Worm (Caenorhabditis elegans) whole organism, L1 larva: ENCODE measurements around the gene rep-1.

Source experiments
- C16A3.4 ChIP-seq: fragments of 150-350 bp; optimal IDR thresholded peaks from 2 replicates; lab custom pipeline; 2014; ENCODE audit warnings: missing biosample characterization, missing genetic modification characterization
- C34B4.2 ChIP-seq: sonication (generic microtip); optimal IDR thresholded peaks from 2 replicates; lab custom pipeline; 2017; ENCODE audit warnings: mild to moderate bottlenecking, missing genetic modification characterization, missing compliant biosample characterization
- F16B12.6 ChIP-seq: fragments of 150-350 bp; optimal IDR thresholded peaks from 2 replicates; lab custom pipeline; 2014; ENCODE audit warnings: missing biosample characterization, missing genetic modification characterization
- aha-1 ChIP-seq: fragments of 150-350 bp; optimal IDR thresholded peaks from 2 replicates; lab custom pipeline; 2014; ENCODE audit warnings: missing biosample characterization, missing genetic modification characterization
- aly-2 ChIP-seq: fragments of 150-350 bp; optimal IDR thresholded peaks from 2 replicates; lab custom pipeline; 2014; ENCODE audit warnings: missing biosample characterization, missing genetic modification characterization
- ceh-8 ChIP-seq: fragments of 200-800 bp; sonication (Bioruptor generic); optimal IDR thresholded peaks from 2 replicates; lab custom pipeline; 2018; ENCODE audit warnings: mild to moderate bottlenecking, missing genetic modification characterization, moderate library complexity, missing compliant biosample characterization
- ceh-88 ChIP-seq: fragments of 200-800 bp; sonication (Bioruptor generic); IDR thresholded peaks from 2 replicates; pipeline ENCODE4 v1.3.6; 2022; ENCODE audit warnings: missing genetic modification characterization, missing compliant biosample characterization
- ceh-90 ChIP-seq: sonication (generic microtip); optimal IDR thresholded peaks from 2 replicates; lab custom pipeline; 2016; ENCODE audit warnings: missing genetic modification characterization, missing compliant biosample characterization
- ces-1 ChIP-seq: fragments of 150-350 bp; optimal IDR thresholded peaks from 2 replicates; lab custom pipeline; 2014; ENCODE audit warnings: missing biosample characterization, missing genetic modification reagents, missing genetic modification characterization
- egl-13 ChIP-seq: sonication (generic microtip); optimal IDR thresholded peaks from 2 replicates; lab custom pipeline; 2016; ENCODE audit warnings: missing genotype, missing genetic modification reagents, missing genetic modification characterization, missing compliant biosample characterization
- elt-3 ChIP-seq, 6 experiments: fragments of 150-350 bp in 1 of 6; sonication (generic microtip); optimal IDR thresholded peaks; 2 replicates each; lab custom pipeline; 2017 to 2018; ENCODE audit warnings: missing biosample characterization in 6 of 6, missing genetic modification characterization in 6 of 6, inconsistent platforms in 1 of 6
- fkh-4 ChIP-seq: sonication (generic microtip); optimal IDR thresholded peaks from 2 replicates; lab custom pipeline; 2016; ENCODE audit warnings: missing compliant biosample characterization, missing genetic modification characterization, borderline replicate concordance
- grh-1 ChIP-seq: fragments of 200-800 bp; sonication (Bioruptor generic); IDR thresholded peaks from 2 replicates; pipeline ENCODE4 v1.3.6; 2022; ENCODE audit warnings: missing genetic modification reagents, missing genetic modification characterization, missing compliant biosample characterization
- hlh-17 ChIP-seq: fragments of 200-800 bp; sonication (Bioruptor generic); optimal IDR thresholded peaks from 2 replicates; lab custom pipeline; 2018; ENCODE audit warnings: missing genetic modification characterization, mild to moderate bottlenecking, missing compliant biosample characterization, moderate library complexity, borderline replicate concordance
- hpl-2 ChIP-seq: fragments of 150-350 bp; optimal IDR thresholded peaks from 2 replicates; lab custom pipeline; 2014; ENCODE audit warnings: missing biosample characterization, missing genetic modification reagents, missing genetic modification characterization
- irx-1 ChIP-seq: sonication (generic microtip); optimal IDR thresholded peaks from 2 replicates; lab custom pipeline; 2016; ENCODE audit warnings: missing genetic modification characterization, missing compliant biosample characterization
- lin-13 ChIP-seq: fragments of 150-350 bp; optimal IDR thresholded peaks from 2 replicates; lab custom pipeline; 2014; ENCODE audit warnings: missing biosample characterization, missing genetic modification reagents, missing genetic modification characterization
- lin-15B ChIP-seq: fragments of 150-350 bp; sonication (generic microtip); optimal IDR thresholded peaks from 3 replicates; lab custom pipeline; 2014; ENCODE audit warnings: missing biosample characterization, missing genetic modification characterization
- lin-39 ChIP-seq: fragments of 150-350 bp; optimal IDR thresholded peaks from 2 replicates; lab custom pipeline; 2014; ENCODE audit warnings: missing biosample characterization, missing genetic modification reagents, missing genetic modification characterization
- lsy-2 ChIP-seq, 2 experiments: fragments of 150-350 bp; optimal IDR thresholded peaks; 2 replicates each; lab custom pipeline; 2014; ENCODE audit warnings: missing biosample characterization in 2 of 2, missing genetic modification characterization in 2 of 2
- mab-9 ChIP-seq: fragments of 200-800 bp; sonication (Bioruptor generic); IDR thresholded peaks from 2 replicates; pipeline ENCODE4 v1.3.6; 2022; ENCODE audit warnings: missing genetic modification reagents, missing genetic modification characterization, missing compliant biosample characterization
- mdl-1 ChIP-seq, 2 experiments: fragments of 150-350 bp; optimal IDR thresholded peaks; 2 replicates each; lab custom pipeline; 2014 to 2017; ENCODE audit warnings: missing biosample characterization in 2 of 2, missing genetic modification characterization in 2 of 2, inconsistent platforms in 1 of 2
- mep-1 ChIP-seq: fragments of 150-350 bp; optimal IDR thresholded peaks from 2 replicates; lab custom pipeline; 2014; ENCODE audit warnings: missing biosample characterization, missing genetic modification characterization
- nhr-12 ChIP-seq: sonication (generic microtip); optimal IDR thresholded peaks from 2 replicates; lab custom pipeline; 2017; ENCODE audit warnings: missing biosample characterization, missing genetic modification characterization
- nhr-20 ChIP-seq: sonication (generic microtip); optimal IDR thresholded peaks from 2 replicates; lab custom pipeline; 2016; ENCODE audit warnings: mild to moderate bottlenecking, missing genetic modification characterization, missing compliant biosample characterization
- nhr-237 ChIP-seq: fragments of 150-350 bp; optimal IDR thresholded peaks from 2 replicates; lab custom pipeline; 2014; ENCODE audit warnings: missing biosample characterization, missing genetic modification characterization
- nhr-47 ChIP-seq: sonication (generic microtip); optimal IDR thresholded peaks from 2 replicates; lab custom pipeline; 2016; ENCODE audit warnings: mild to moderate bottlenecking, missing genetic modification characterization, moderate library complexity, missing compliant biosample characterization
- nhr-84 ChIP-seq: sonication (generic microtip); optimal IDR thresholded peaks from 2 replicates; lab custom pipeline; 2017; ENCODE audit warnings: missing biosample characterization, missing genetic modification characterization
- pag-3 ChIP-seq: sonication (generic microtip); optimal IDR thresholded peaks from 2 replicates; lab custom pipeline; 2017; ENCODE audit warnings: missing genetic modification characterization, mild to moderate bottlenecking, missing compliant biosample characterization, antibody characterized with exemption, borderline replicate concordance; ENCODE audit not compliant: insufficient read depth
- pax-3 ChIP-seq: fragments of 200-800 bp; sonication (Bioruptor generic); optimal IDR thresholded peaks from 2 replicates; lab custom pipeline; 2018; ENCODE audit warnings: mild to moderate bottlenecking, missing genetic modification characterization, moderate library complexity, missing compliant biosample characterization
- pqm-1 ChIP-seq: sonication (generic microtip); optimal IDR thresholded peaks from 3 replicates; lab custom pipeline; 2017; ENCODE audit warnings: missing biosample characterization, missing genetic modification characterization
- rnt-1 ChIP-seq: sonication (generic microtip); optimal IDR thresholded peaks from 2 replicates; lab custom pipeline; 2016; ENCODE audit warnings: mild to moderate bottlenecking, missing genetic modification characterization, moderate library complexity, missing compliant biosample characterization
- skn-1 ChIP-seq: fragments of 150-350 bp; optimal IDR thresholded peaks from 2 replicates; lab custom pipeline; 2014; ENCODE audit warnings: missing biosample characterization, missing genetic modification characterization
- snu-23 ChIP-seq: sonication (generic microtip); optimal IDR thresholded peaks from 2 replicates; lab custom pipeline; 2016; ENCODE audit warnings: missing genetic modification characterization, missing compliant biosample characterization
- sox-4 ChIP-seq: sonication (generic microtip); optimal IDR thresholded peaks from 2 replicates; lab custom pipeline; 2016; ENCODE audit warnings: missing genetic modification characterization, missing compliant biosample characterization
- sptf-1 ChIP-seq: fragments of 150-350 bp; optimal IDR thresholded peaks from 2 replicates; lab custom pipeline; 2014; ENCODE audit warnings: missing biosample characterization, missing genetic modification characterization
- unc-130 ChIP-seq: fragments of 150-350 bp; optimal IDR thresholded peaks from 2 replicates; lab custom pipeline; 2017; ENCODE audit warnings: missing biosample characterization, missing genetic modification characterization, inconsistent platforms
- unc-30 ChIP-seq: sonication (generic microtip); optimal IDR thresholded peaks from 2 replicates; lab custom pipeline; 2017; ENCODE audit warnings: missing biosample characterization, missing genetic modification characterization
- unc-62 ChIP-seq: fragments of 150-350 bp; optimal IDR thresholded peaks from 2 replicates; lab custom pipeline; 2014; ENCODE audit warnings: missing biosample characterization, missing genetic modification reagents, missing genetic modification characterization
- unc-98 ChIP-seq: fragments of 200-800 bp; sonication (Bioruptor generic); IDR thresholded peaks from 2 replicates; pipeline ENCODE4 v1.3.6; 2022; ENCODE audit warnings: missing genetic modification characterization, missing compliant biosample characterization
- zag-1 ChIP-seq: fragments of 150-350 bp; optimal IDR thresholded peaks from 2 replicates; lab custom pipeline; 2014; ENCODE audit warnings: missing biosample characterization, missing genetic modification characterization
- zip-4 ChIP-seq: fragments of 200-800 bp; sonication (Bioruptor generic); optimal IDR thresholded peaks from 2 replicates; lab custom pipeline; 2018; ENCODE audit warnings: mild to moderate bottlenecking, missing genetic modification characterization, moderate library complexity, missing compliant biosample characterization
- ztf-11 ChIP-seq, 2 experiments: sonication (generic microtip); optimal IDR thresholded peaks; 2 replicates each; lab custom pipeline; 2016 to 2017; ENCODE audit warnings: missing genetic modification characterization in 2 of 2, missing biosample characterization in 1 of 2, missing compliant biosample characterization in 1 of 2
- ztf-4 ChIP-seq: fragments of 150-350 bp; optimal IDR thresholded peaks from 2 replicates; lab custom pipeline; 2014; ENCODE audit warnings: missing biosample characterization, missing genetic modification characterization

Gene rep-1

ce11 chrIII:1602682-1603081, 32.6 kb downstream of the rep-1 start (continued):
- TF ChIP-seq egl-13 (no peak), nhr-84 (tag; lab: Kevin White, UChicago) (no peak), hlh-17 (GFP tag; lab: Kevin White, UChicago) (no peak), aha-1 (tag; lab: Kevin White, UChicago) (no peak), ztf-4 (tag; lab: Kevin White, UChicago) (no peak), snu-23 (GFP tag; lab: Kevin White, UChicago) (no peak), rnt-1 (no peak), pqm-1 (tag; lab: Kevin White, UChicago) (peak; percentile 50), pax-3 (tag; lab: Kevin White, UChicago) (no peak), lsy-2 (tag; optimal IDR thresholded peaks at IDR 0.05; lab: Kevin White, UChicago) (no peak), skn-1 (tag; lab: Kevin White, UChicago) (no peak), ceh-90 (tag; lab: Kevin White, UChicago) (no peak), C16A3.4 (tag; lab: Kevin White, UChicago) (no peak), hpl-2 (GFP tag; lab: Kevin White, UChicago) (no peak), elt-3 (tag; optimal IDR thresholded peaks at IDR 0.05; lab: Kevin White, UChicago) (peak in 5 of 6 experiments; percentile 22 to 93 (median 76)), lin-13 (GFP tag; lab: Kevin White, UChicago) (no peak), mep-1 (no peak), unc-130 (no peak), sox-4 (tag; lab: Kevin White, UChicago) (no peak), lin-15B (tag; lab: Kevin White, UChicago) (no peak), F16B12.6 (tag; lab: Kevin White, UChicago) (no peak), zip-4 (GFP tag; lab: Kevin White, UChicago) (no peak), mdl-1 (tag; optimal IDR thresholded peaks at IDR 0.05; lab: Kevin White, UChicago) (peak in 1 of 2 experiments; percentile 6), unc-62 (GFP tag; lab: Kevin White, UChicago) (no peak), ztf-11 (tag; optimal IDR thresholded peaks at IDR 0.05; lab: Kevin White, UChicago) (no peak), lin-39 (tag; lab: Kevin White, UChicago) (no peak), nhr-12 (tag; lab: Kevin White, UChicago) (no peak), fkh-4 (tag; lab: Kevin White, UChicago) (no peak), ces-1 (GFP tag; lab: Kevin White, UChicago) (no peak), irx-1 (tag; lab: Kevin White, UChicago) (no peak), aly-2 (tag; lab: Kevin White, UChicago) (no peak), mab-9 (GFP tag; lab: Robert Waterston, UW) (no peak), grh-1 (no peak), pag-3 (tag; lab: Kevin White, UChicago) (no peak), ceh-88 (GFP tag; lab: Robert Waterston, UW) (no peak), unc-30 (tag; lab: Kevin White, UChicago) (no peak), unc-98 (GFP tag; lab: Robert Waterston, UW) (no peak), sptf-1 (no peak), nhr-20 (tag; lab: Kevin White, UChicago) (peak; percentile 28), ceh-8 (GFP tag; lab: Kevin White, UChicago) (no peak), C34B4.2 (tag; lab: Kevin White, UChicago) (no peak), zag-1 (no peak), nhr-237 (tag; lab: Kevin White, UChicago) (no peak), nhr-47 (tag; lab: Kevin White, UChicago) (no peak)
- TF ChIP-seq, all 84 proteins: peak for 13
